Worm (Caenorhabditis elegans): ENCODE measurements around the gene abu-6.

DNA sequence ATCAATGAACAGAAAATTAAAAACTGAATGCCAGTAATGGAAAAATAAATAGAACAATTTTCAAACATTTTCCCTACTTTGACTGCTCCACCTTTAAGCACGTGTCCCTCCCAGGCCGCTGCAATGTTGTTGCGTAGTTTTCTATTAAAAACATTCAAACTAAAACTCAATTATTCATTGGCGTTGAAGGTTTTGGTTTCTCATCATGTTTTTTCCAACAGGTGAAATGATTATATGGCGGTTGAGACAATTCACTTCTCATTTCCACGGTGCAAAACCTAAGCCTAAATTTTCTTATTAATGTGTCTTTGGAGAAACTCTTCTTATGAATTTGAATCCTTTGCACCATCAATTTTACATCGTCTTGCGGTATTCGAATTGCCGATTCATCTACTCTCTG lies 10.8 kb downstream of the abu-6 start, which contains the start of gene srh-130:
- TF ChIP-seq aly-2 (tag; optimal IDR thresholded peaks at IDR 0.05) (no peak), R02D3.7 (tag; optimal IDR thresholded peaks at IDR 0.05) (no peak), jun-1 (tag; optimal IDR thresholded peaks at IDR 0.05) (no peak), elt-1 (tag; optimal IDR thresholded peaks at IDR 0.05) (no peak), ama-1 (optimal IDR thresholded peaks at IDR 0.05) (no peak), snpc-4 (tag; optimal IDR thresholded peaks at IDR 0.05) (no peak), pqm-1 (tag; optimal IDR thresholded peaks at IDR 0.05) (no peak)
